Fruit fly (Drosophila melanogaster): Measurements from ENCODE around the gene ValRS-m.

ValRS-m gene

DNA sequence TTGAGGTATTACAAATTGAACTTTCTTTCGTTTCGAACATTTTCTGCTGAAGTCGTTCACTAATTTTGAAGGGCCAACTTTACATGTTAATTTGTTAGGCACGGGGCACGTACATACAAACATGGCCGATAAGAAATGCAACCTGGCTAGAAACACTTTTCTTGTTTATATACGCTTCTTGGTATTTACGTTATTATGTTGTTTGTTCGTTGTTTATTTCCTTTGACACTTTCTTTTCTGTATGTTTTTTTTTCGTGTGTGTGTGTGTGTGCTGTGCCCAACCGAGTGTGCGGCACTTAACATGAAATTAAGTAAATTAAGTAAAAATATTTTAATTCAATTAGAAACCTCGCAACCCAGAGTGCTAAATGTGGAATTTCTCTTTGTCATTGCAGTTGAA lies 38.9 kb downstream of the ValRS-m start (continued):
- TF ChIP-seq sima (GFP tag; optimal IDR thresholded peaks at IDR 0.05) (no peak), CG17912 (GFP tag; optimal IDR thresholded peaks at IDR 0.05) (no peak), CG10209 (GFP tag; optimal IDR thresholded peaks at IDR 0.05) (peak; percentile 53), CG9797 (GFP tag; optimal IDR thresholded peaks at IDR 0.05) (no peak), CG8359 (GFP tag; optimal IDR thresholded peaks at IDR 0.05; ENCODE audit: borderline replicate concordance) (no peak), Fer2 (tag; optimal IDR thresholded peaks at IDR 0.05) (no peak), amos (GFP tag; IDR thresholded peaks at IDR 0.05; ENCODE audit: partially characterized antibody) (no peak), org-1 (GFP tag; optimal IDR thresholded peaks at IDR 0.05) (no peak), jing (GFP tag; optimal IDR thresholded peaks at IDR 0.05) (no peak), CG11695 (GFP tag; IDR thresholded peaks at IDR 0.05) (no peak), Lhr (GFP tag; optimal IDR thresholded peaks at IDR 0.05) (peak; percentile 57), corto (GFP tag; optimal IDR thresholded peaks at IDR 0.05) (no peak), Hey (tag; optimal IDR thresholded peaks at IDR 0.05) (no peak), CG5245 (GFP tag; optimal IDR thresholded peaks at IDR 0.05) (no peak), ci (GFP tag; IDR thresholded peaks at IDR 0.05) (peak; percentile 75), ham (GFP tag; IDR thresholded peaks at IDR 0.05) (no peak), CG2202 (tag; optimal IDR thresholded peaks at IDR 0.05) (peak; percentile 68), tll (GFP tag; optimal IDR thresholded peaks at IDR 0.05) (no peak), slbo (GFP tag; IDR thresholded peaks at IDR 0.05) (no peak), ab (GFP tag; optimal IDR thresholded peaks at IDR 0.05) (no peak), grau (tag; optimal IDR thresholded peaks at IDR 0.05) (no peak), CG5180 (GFP tag; optimal IDR thresholded peaks at IDR 0.05) (peak; percentile 9), NC2α (GFP tag; optimal IDR thresholded peaks at IDR 0.05) (no peak), zfh1 (GFP tag; IDR thresholded peaks at IDR 0.05) (peak; percentile 39; the same call in 1 of the 3 replicates), HmgD (GFP tag; optimal IDR thresholded peaks at IDR 0.05) (no peak), Trl (optimal IDR thresholded peaks at IDR 0.05) (no peak), Trl (GFP tag; optimal IDR thresholded peaks at IDR 0.05) (peak; percentile 1), Spps (tag; optimal IDR thresholded peaks at IDR 0.05) (peak; percentile 42), NC2β (GFP tag; optimal IDR thresholded peaks at IDR 0.05) (peak; percentile 20), Oli (tag; optimal IDR thresholded peaks at IDR 0.05) (no peak), CG33557 (GFP tag; optimal IDR thresholded peaks at IDR 0.05) (peak; percentile 63), CG1647 (GFP tag; optimal IDR thresholded peaks at IDR 0.05) (peak; percentile 2), vvl (GFP tag; IDR thresholded peaks at IDR 0.05) (0 out of 2 replicates have a peak, but pooled peaks have one; percentile 14), H15 (GFP tag; IDR thresholded peaks at IDR 0.05) (no peak), CG11398 (GFP tag; optimal IDR thresholded peaks at IDR 0.05) (peak; percentile 14), ind (GFP tag; optimal IDR thresholded peaks at IDR 0.05) (no peak), CG7928 (GFP tag; optimal IDR thresholded peaks at IDR 0.05) (no peak), Kr (GFP tag; optimal IDR thresholded peaks at IDR 0.05) (no peak), CG33213 (GFP tag; optimal IDR thresholded peaks at IDR 0.05) (no peak), CG17612 (GFP tag; IDR thresholded peaks at IDR 0.05) (no peak), Gug (GFP tag; IDR thresholded peaks at IDR 0.05) (no peak), pfk (GFP tag; optimal IDR thresholded peaks at IDR 0.05) (no peak), inv (GFP tag; IDR thresholded peaks at IDR 0.05; ENCODE audit: partially characterized antibody) (no peak), cg (GFP tag; optimal IDR thresholded peaks at IDR 0.05) (no peak), peb (GFP tag; IDR thresholded peaks at IDR 0.05) (no peak), CG6689 (GFP tag; IDR thresholded peaks at IDR 0.05) (no peak), lola (GFP tag; optimal IDR thresholded peaks at IDR 0.05) (peak in 1 of 3 experiments; percentile 38), dimm (GFP tag; IDR thresholded peaks at IDR 0.05) (no peak), CG8281 (tag; optimal IDR thresholded peaks at IDR 0.05) (no peak), BtbVII (GFP tag; optimal IDR thresholded peaks at IDR 0.05) (no peak), Xbp1 (GFP tag; optimal IDR thresholded peaks at IDR 0.05) (no peak), Max (GFP tag; optimal IDR thresholded peaks at IDR 0.05) (no peak)

Data from whole organism, embryonic.